Worm (Caenorhabditis elegans): ENCODE results near the gene dop-4.

ce11 chrX:1257668-1258067 is 37.4 kb upstream of the dop-4 start:
- no peak for TF ChIP-seq lin-13 (GFP tag; optimal IDR thresholded peaks at IDR 0.05)
- no peak for TF ChIP-seq ztf-11 (tag; optimal IDR thresholded peaks at IDR 0.05)
- TF ChIP-seq pag-3 (tag; optimal IDR thresholded peaks at IDR 0.05; ENCODE audit: borderline replicate concordance, insufficient read depth) = no peak
- no peak for TF ChIP-seq mep-1 (tag; optimal IDR thresholded peaks at IDR 0.05)
- TF ChIP-seq unc-130 (tag; optimal IDR thresholded peaks at IDR 0.05) = no peak
- no peak for TF ChIP-seq lin-39 (tag; optimal IDR thresholded peaks at IDR 0.05)
- TF ChIP-seq ces-1 (GFP tag; optimal IDR thresholded peaks at IDR 0.05) = no peak
- TF ChIP-seq nhr-28 (tag; optimal IDR thresholded peaks at IDR 0.05) = no peak
- TF ChIP-seq tbx-2 (tag; optimal IDR thresholded peaks at IDR 0.05) = no peak
- no peak for TF ChIP-seq nhr-12 (tag; optimal IDR thresholded peaks at IDR 0.05)
- TF ChIP-seq nhr-90 (tag; optimal IDR thresholded peaks at IDR 0.05; ENCODE audit: poor library complexity) = no peak
- no peak for TF ChIP-seq efl-1 (optimal IDR thresholded peaks at IDR 0.05)
- no peak for TF ChIP-seq efl-1 (GFP tag; optimal IDR thresholded peaks at IDR 0.05 in 1 of 2)
- no peak for TF ChIP-seq ceh-8 (GFP tag; optimal IDR thresholded peaks at IDR 0.05)
